Worm (Caenorhabditis elegans): ENCODE data around the gene sre-11.

DNA sequence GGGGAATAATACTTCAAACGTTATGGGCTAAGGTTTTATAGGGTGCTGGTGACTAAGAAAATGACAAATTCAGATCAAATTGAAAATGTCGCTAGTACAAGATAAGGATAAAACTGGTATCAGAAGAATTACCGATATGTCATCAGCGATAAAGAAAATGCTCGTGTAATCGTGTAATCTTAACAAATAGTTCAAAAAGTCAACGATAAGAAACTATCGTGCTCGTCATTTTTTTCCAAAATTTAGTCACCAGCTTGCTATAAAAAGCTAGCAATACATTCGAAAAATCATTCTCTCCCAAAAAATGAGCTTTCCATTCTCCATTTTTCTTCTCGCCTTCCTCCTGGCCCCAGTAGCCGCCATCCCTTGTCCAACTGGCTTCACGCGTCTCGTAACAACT, 46.0 kb downstream of the sre-11 start, which contains the start of gene clec-45:
- no peak for TF ChIP-seq snpc-4 (tag; optimal IDR thresholded peaks at IDR 0.05)
- no peak for TF ChIP-seq ama-1 (optimal IDR thresholded peaks at IDR 0.05)
- no peak for TF ChIP-seq lin-13 (GFP tag; optimal IDR thresholded peaks at IDR 0.05)
- TF ChIP-seq unc-62 (GFP tag; optimal IDR thresholded peaks at IDR 0.05): no peak
- no peak for TF ChIP-seq elt-3 (tag; optimal IDR thresholded peaks at IDR 0.05)
- no peak for TF ChIP-seq nhr-10 (tag; optimal IDR thresholded peaks at IDR 0.05)
- TF ChIP-seq nhr-77 (tag; optimal IDR thresholded peaks at IDR 0.05): no peak
- no peak for TF ChIP-seq ZK546.5 (tag; optimal IDR thresholded peaks at IDR 0.05)
- TF ChIP-seq ceh-82 (tag; optimal IDR thresholded peaks at IDR 0.05): no peak
- TF ChIP-seq ceh-16 (tag; optimal IDR thresholded peaks at IDR 0.05): no peak
- no peak for TF ChIP-seq sem-4 (tag; optimal IDR thresholded peaks at IDR 0.05)

All from whole organism, L2 larva.